Fruit fly (Drosophila melanogaster) whole organism, prepupa: ENCODE measurements around the gene mRpS33.

Experiments used
- CG11762 ChIP-seq: fragments of 200-800 bp; sonication (Bioruptor generic); optimal IDR thresholded peaks from 3 replicates; lab custom pipeline; 2016; ENCODE audit warnings: missing biosample characterization, missing genetic modification characterization; ENCODE audit not compliant: insufficient read depth
- CG3032 ChIP-seq: fragments of 200-800 bp; optimal IDR thresholded peaks from 2 replicates; lab custom pipeline; 2019; ENCODE audit warnings: missing biosample characterization, mild to moderate bottlenecking, missing genetic modification characterization, moderate library complexity
- CG32006 ChIP-seq: fragments of 200-800 bp; sonication (Bioruptor generic); optimal IDR thresholded peaks from 3 replicates; lab custom pipeline; 2017; ENCODE audit warnings: missing biosample characterization, mild to moderate bottlenecking, missing genetic modification characterization
- CG3919 ChIP-seq: fragments of 200-800 bp; sonication (Bioruptor generic); optimal IDR thresholded peaks from 3 replicates; lab custom pipeline; 2016; ENCODE audit warnings: missing biosample characterization, missing genetic modification characterization
- CG6854 ChIP-seq: fragments of 200-800 bp; sonication (Bioruptor generic); optimal IDR thresholded peaks from 2 replicates; lab custom pipeline; 2017; ENCODE audit warnings: missing biosample characterization, mild to moderate bottlenecking, missing genetic modification characterization
- Ets96B ChIP-seq: fragments of 200-800 bp; optimal IDR thresholded peaks from 2 replicates; lab custom pipeline; 2019; ENCODE audit warnings: missing biosample characterization, mild to moderate bottlenecking, missing genetic modification characterization, moderate library complexity
- Gug ChIP-seq: fragments of 200-800 bp; sonication (Bioruptor generic); IDR thresholded peaks from 2 replicates; pipeline ENCODE4 v1.3.6; 2022; ENCODE audit warnings: missing biosample characterization, missing genetic modification characterization
- Hr39 ChIP-seq: fragments of 200-800 bp; sonication (Bioruptor generic); optimal IDR thresholded peaks from 2 replicates; lab custom pipeline; 2016; ENCODE audit warnings: missing biosample characterization, missing genetic modification characterization
- Lpt ChIP-seq: fragments of 200-800 bp; sonication (Bioruptor generic); optimal IDR thresholded peaks from 3 replicates; lab custom pipeline; 2016; ENCODE audit warnings: missing biosample characterization, missing genetic modification characterization
- OdsH ChIP-seq: fragments of 200-800 bp; sonication (Bioruptor generic); optimal IDR thresholded peaks from 3 replicates; lab custom pipeline; 2016; ENCODE audit warnings: missing biosample characterization, missing genetic modification characterization
- Sox14 ChIP-seq: fragments of 200-800 bp; sonication (Bioruptor generic); optimal IDR thresholded peaks from 3 replicates; lab custom pipeline; 2016; ENCODE audit warnings: missing biosample characterization, missing genetic modification characterization
- fd59A ChIP-seq: fragments of 200-800 bp; sonication (Bioruptor generic); optimal IDR thresholded peaks from 2 replicates; lab custom pipeline; 2017; ENCODE audit warnings: missing biosample characterization, mild to moderate bottlenecking, missing genetic modification characterization, missing genetic modification reagents
- lz ChIP-seq: fragments of 200-800 bp; sonication (Bioruptor generic); optimal IDR thresholded peaks from 3 replicates; lab custom pipeline; 2016; ENCODE audit warnings: missing biosample characterization, missing genetic modification characterization

- no peak for TF ChIP-seq CG3032 (tag; lab: Kevin White, UChicago)
- TF ChIP-seq Gug (GFP tag; lab: Robert Waterston, UW) = no peak
- TF ChIP-seq CG6854 (GFP tag; lab: Kevin White, UChicago) = no peak
- no peak for TF ChIP-seq CG32006
- no peak for TF ChIP-seq Sox14 (GFP tag; lab: Kevin White, UChicago)
- TF ChIP-seq fd59A = no peak
- no peak for TF ChIP-seq Hr39
- no peak for TF ChIP-seq OdsH (GFP tag; lab: Kevin White, UChicago)
- TF ChIP-seq CG11762 = no peak
- no peak for TF ChIP-seq Ets96B
- peak; percentile 4 for TF ChIP-seq lz
- TF ChIP-seq CG3919 (GFP tag; lab: Kevin White, UChicago) = no peak
- no peak for TF ChIP-seq Lpt (GFP tag; lab: Kevin White, UChicago)
Measured at dm6 chr3R:16395448-16395847, 40.9 kb downstream of the mRpS33 start.
